Fruit fly (Drosophila melanogaster): Measurements from ENCODE around the gene BomT3.

Gene BomT3

dm6 chr3R:22049134-22049796 lies 36.9 kb downstream of the BomT3 start:
- peak; percentile 29 for TF ChIP-seq CG6792 (GFP tag; optimal IDR thresholded peaks at IDR 0.05)
- TF ChIP-seq fd59A (GFP tag; optimal IDR thresholded peaks at IDR 0.05) = peak; percentile 32
- peak; percentile 52 for TF ChIP-seq CG10669 (GFP tag; optimal IDR thresholded peaks at IDR 0.05)
- TF ChIP-seq Ets21C (GFP tag; optimal IDR thresholded peaks at IDR 0.05) = no peak
- TF ChIP-seq achi (GFP tag; optimal IDR thresholded peaks at IDR 0.05) = peak; percentile 61
- TF ChIP-seq cyc (GFP tag; optimal IDR thresholded peaks at IDR 0.05) = peak; percentile 5
- peak; percentile 56 for TF ChIP-seq Sox14 (GFP tag; optimal IDR thresholded peaks at IDR 0.05)
- peak in 1 of 2 experiments; percentile 50 for TF ChIP-seq salr (GFP tag; optimal IDR thresholded peaks at IDR 0.05)
- peak; percentile 31 for TF ChIP-seq CG8632 (GFP tag; optimal IDR thresholded peaks at IDR 0.05)
- TF ChIP-seq CG11762 (GFP tag; optimal IDR thresholded peaks at IDR 0.05; ENCODE audit: insufficient read depth) = peak; percentile 28
- no peak for TF ChIP-seq Hr38 (GFP tag; optimal IDR thresholded peaks at IDR 0.05)
- TF ChIP-seq pdm3 (GFP tag; optimal IDR thresholded peaks at IDR 0.05) = peak; percentile 51
- peak; percentile 61 for TF ChIP-seq CG4318 (GFP tag; optimal IDR thresholded peaks at IDR 0.05)
- TF ChIP-seq CG6163 (GFP tag; IDR thresholded peaks at IDR 0.05) = peak; percentile 72
- peak; percentile 35 for TF ChIP-seq CG3032 (tag; optimal IDR thresholded peaks at IDR 0.05)
- peak; percentile 1 for TF ChIP-seq vri (GFP tag; optimal IDR thresholded peaks at IDR 0.05)
- TF ChIP-seq CG32006 (GFP tag; optimal IDR thresholded peaks at IDR 0.05) = peak; percentile 83
- TF ChIP-seq eg (GFP tag; IDR thresholded peaks at IDR 0.05) = peak; percentile 82
- peak; percentile 31 for TF ChIP-seq topi (GFP tag; optimal IDR thresholded peaks at IDR 0.05)
- no peak for TF ChIP-seq CG8319 (GFP tag; optimal IDR thresholded peaks at IDR 0.05)
- peak; percentile 61 for TF ChIP-seq CG3919 (GFP tag; optimal IDR thresholded peaks at IDR 0.05)
- peak; percentile 68 for TF ChIP-seq Gug (GFP tag; IDR thresholded peaks at IDR 0.05)
- TF ChIP-seq Smox (GFP tag; optimal IDR thresholded peaks at IDR 0.05) = no peak
- TF ChIP-seq Sox102F (GFP tag; optimal IDR thresholded peaks at IDR 0.05) = no peak
- no peak for TF ChIP-seq CG7368 (GFP tag; optimal IDR thresholded peaks at IDR 0.05)
- peak; percentile 65 for TF ChIP-seq Lpt (GFP tag; optimal IDR thresholded peaks at IDR 0.05)
- TF ChIP-seq CG11902 (GFP tag; optimal IDR thresholded peaks at IDR 0.05) = no peak
- TF ChIP-seq CG9139 (GFP tag; optimal IDR thresholded peaks at IDR 0.05) = no peak
- TF ChIP-seq dsx (GFP tag; optimal IDR thresholded peaks at IDR 0.05; ENCODE audit: poor library complexity, severe bottlenecking) = peak; percentile 62
- peak in 1 of 2 experiments; percentile 26 for TF ChIP-seq ss (GFP tag; optimal IDR thresholded peaks at IDR 0.05)
- TF ChIP-seq Met (GFP tag; optimal IDR thresholded peaks at IDR 0.05) = peak; percentile 39
- no peak for TF ChIP-seq fd85E (GFP tag; optimal IDR thresholded peaks at IDR 0.05)
- TF ChIP-seq Eip93F (GFP tag; optimal IDR thresholded peaks at IDR 0.05) = no peak
- peak; percentile 60 for TF ChIP-seq CG11294 (GFP tag; IDR thresholded peaks at IDR 0.05)
- TF ChIP-seq CG15336 (GFP tag; IDR thresholded peaks at IDR 0.05) = peak; percentile 87
- TF ChIP-seq CG6854 (GFP tag; optimal IDR thresholded peaks at IDR 0.05) = no peak
- TF ChIP-seq CG6808 (GFP tag; optimal IDR thresholded peaks at IDR 0.05) = peak; percentile 23
- no peak for TF ChIP-seq Blimp-1 (GFP tag; optimal IDR thresholded peaks at IDR 0.05)
- peak; percentile 36 for TF ChIP-seq acj6 (GFP tag; optimal IDR thresholded peaks at IDR 0.05)
- peak; percentile 85 for TF ChIP-seq CG8119 (GFP tag; IDR thresholded peaks at IDR 0.05)
- peak; percentile 85 for TF ChIP-seq Eip78C (GFP tag)
- peak; percentile 6 for TF ChIP-seq CG16779 (tag; optimal IDR thresholded peaks at IDR 0.05)
- no peak for TF ChIP-seq svp (GFP tag)
- peak; percentile 53 for TF ChIP-seq esn (GFP tag; optimal IDR thresholded peaks at IDR 0.05)
- peak; percentile 79 for TF ChIP-seq Hr4 (GFP tag; optimal IDR thresholded peaks at IDR 0.05)
- no peak for TF ChIP-seq CG34406 (GFP tag; optimal IDR thresholded peaks at IDR 0.05)
- peak; percentile 62 for TF ChIP-seq net (GFP tag; optimal IDR thresholded peaks at IDR 0.05)
- peak; percentile 41 for TF ChIP-seq fkh (GFP tag; optimal IDR thresholded peaks at IDR 0.05)
- peak; percentile 11 for TF ChIP-seq CG31627 (GFP tag; optimal IDR thresholded peaks at IDR 0.05)
- TF ChIP-seq Ets96B (tag; optimal IDR thresholded peaks at IDR 0.05) = peak; percentile 55
- TF ChIP-seq Hr39 (GFP tag; optimal IDR thresholded peaks at IDR 0.05) = peak; percentile 12
